Worm (Caenorhabditis elegans) whole organism, L3 larva: ENCODE data around the gene srh-236.

Experiments used
- fkh-10 ChIP-seq: sonication (generic microtip); optimal IDR thresholded peaks from 2 replicates; lab custom pipeline; 2017; ENCODE audit warnings: missing biosample characterization, missing genetic modification reagents, missing genetic modification characterization
- nhr-237 ChIP-seq: fragments of 150-350 bp; optimal IDR thresholded peaks from 2 replicates; lab custom pipeline; 2014; ENCODE audit warnings: missing biosample characterization, missing genetic modification characterization
- sea-2 ChIP-seq: fragments of 150-350 bp; sonication (generic microtip); optimal IDR thresholded peaks from 4 replicates; lab custom pipeline; 2014; ENCODE audit warnings: missing biosample characterization, missing genetic modification reagents, missing genetic modification characterization
- snpc-4 ChIP-seq: fragments of 150-350 bp; optimal IDR thresholded peaks from 2 replicates; lab custom pipeline; 2014; ENCODE audit warnings: missing biosample characterization, missing genetic modification characterization
- zag-1 ChIP-seq: fragments of 150-350 bp; optimal IDR thresholded peaks from 2 replicates; lab custom pipeline; 2014; ENCODE audit warnings: missing biosample characterization, missing genetic modification characterization

DNA sequence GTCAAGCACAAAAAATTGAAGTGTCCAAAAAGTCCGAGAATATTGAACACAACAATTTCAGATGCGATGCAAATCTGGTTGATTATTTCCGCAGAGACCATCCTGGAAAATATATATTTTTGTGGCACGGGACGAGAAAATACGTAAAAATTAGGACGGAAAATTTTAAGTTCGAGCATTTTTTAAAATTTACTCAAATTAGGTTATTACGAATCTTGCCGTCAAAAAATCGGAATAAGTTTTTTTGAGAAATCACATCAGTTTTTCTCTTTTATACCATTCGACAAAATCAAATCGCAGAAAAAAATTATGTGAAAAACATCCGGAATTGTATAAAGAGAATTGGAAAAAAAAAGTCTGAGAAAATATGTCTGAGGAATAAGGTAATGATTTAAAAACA is 33.9 kb downstream of the srh-236 start, which contains the start of gene srsx-1:
- TF ChIP-seq zag-1 (tag; lab: Kevin White, UChicago) (no peak), nhr-237 (tag; lab: Kevin White, UChicago) (no peak), fkh-10 (GFP tag; lab: Kevin White, UChicago) (no peak), snpc-4 (tag; lab: Kevin White, UChicago) (no peak), sea-2 (GFP tag; lab: Kevin White, UChicago) (no peak)
